Fruit fly (Drosophila melanogaster): ENCODE measurements around the gene CG3744.

The CG3744 gene

dm6 chr3R:24917814-24918636 lies 41.6 kb upstream of the CG3744 start, which contains the start of the genes PIG-S, sud1 and CG11168 (continued):
- TF ChIP-seq BEAF-32 (GFP tag; optimal IDR thresholded peaks at IDR 0.05), result peak; percentile 93
- peak; percentile 54 for TF ChIP-seq CG16815 (GFP tag; optimal IDR thresholded peaks at IDR 0.05)
- TF ChIP-seq CG17361 (GFP tag; IDR thresholded peaks at IDR 0.05), result no peak; the same call in 1 of the 3 replicates
- peak; percentile 84 for TF ChIP-seq Hr3 (GFP tag; optimal IDR thresholded peaks at IDR 0.05)
- TF ChIP-seq CG11695 (GFP tag; IDR thresholded peaks at IDR 0.05), result no peak
- peak; percentile 31 for TF ChIP-seq slou (GFP tag; optimal IDR thresholded peaks at IDR 0.05)
- TF ChIP-seq CG13424 (tag; optimal IDR thresholded peaks at IDR 0.05), result peak; percentile 68
- TF ChIP-seq CG13123 (GFP tag; optimal IDR thresholded peaks at IDR 0.05), result peak; percentile 48
- no peak for TF ChIP-seq jumu (GFP tag; optimal IDR thresholded peaks at IDR 0.05)
- no peak for TF ChIP-seq CG6854 (GFP tag; optimal IDR thresholded peaks at IDR 0.05)
- TF ChIP-seq crc (GFP tag; optimal IDR thresholded peaks at IDR 0.05), result no peak
- no peak for TF ChIP-seq ash1 (GFP tag; optimal IDR thresholded peaks at IDR 0.05)
- peak; percentile 70 for TF ChIP-seq Xbp1 (GFP tag; optimal IDR thresholded peaks at IDR 0.05)
- no peak for TF ChIP-seq sug (tag; optimal IDR thresholded peaks at IDR 0.05)
- no peak; the same call in 2 of the 3 replicates for TF ChIP-seq B-H1 (GFP tag; IDR thresholded peaks at IDR 0.05)
- TF ChIP-seq Fer3 (tag; optimal IDR thresholded peaks at IDR 0.05), result no peak
- TF ChIP-seq cad (GFP tag; optimal IDR thresholded peaks at IDR 0.05), result no peak
- TF ChIP-seq Doc2 (GFP tag; IDR thresholded peaks at IDR 0.05), result no peak
- no peak for TF ChIP-seq CG7372 (GFP tag; IDR thresholded peaks at IDR 0.05)
- TF ChIP-seq D19B (GFP tag; optimal IDR thresholded peaks at IDR 0.05), result no peak
- TF ChIP-seq D19A (tag; optimal IDR thresholded peaks at IDR 0.05), result no peak
- TF ChIP-seq CG9876 (GFP tag; optimal IDR thresholded peaks at IDR 0.05), result no peak
- peak; percentile 55 for TF ChIP-seq vvl (GFP tag; IDR thresholded peaks at IDR 0.05)
- TF ChIP-seq CG8359 (GFP tag; optimal IDR thresholded peaks at IDR 0.05; ENCODE audit: borderline replicate concordance), result no peak
- TF ChIP-seq CG12769 (tag; optimal IDR thresholded peaks at IDR 0.05), result peak; percentile 42
- TF ChIP-seq CG8924 (tag; optimal IDR thresholded peaks at IDR 0.05), result peak; percentile 67
- TF ChIP-seq CG13894 (tag; optimal IDR thresholded peaks at IDR 0.05), result no peak
- TF ChIP-seq CG4617 (GFP tag; optimal IDR thresholded peaks at IDR 0.05; ENCODE audit: borderline replicate concordance), result peak; percentile 53
- TF ChIP-seq CG18764 (GFP tag; optimal IDR thresholded peaks at IDR 0.05), result peak; percentile 34
- TF ChIP-seq Drgx (GFP tag; IDR thresholded peaks at IDR 0.05), result no peak
- TF ChIP-seq sob (GFP tag; IDR thresholded peaks at IDR 0.05), result peak; percentile 65; the same call in 1 of the 2 replicates
- peak; percentile 93 for TF ChIP-seq ftz-f1 (GFP tag; optimal IDR thresholded peaks at IDR 0.05)
- TF ChIP-seq CG9437 (GFP tag; optimal IDR thresholded peaks at IDR 0.05), result peak; percentile 46
- no peak for TF ChIP-seq CG15479 (GFP tag; optimal IDR thresholded peaks at IDR 0.05)
- peak; percentile 98 for TF ChIP-seq knrl (GFP tag; IDR thresholded peaks at IDR 0.05; ENCODE audit: partially characterized antibody)
- TF ChIP-seq CG11723 (GFP tag; optimal IDR thresholded peaks at IDR 0.05), result no peak
- TF ChIP-seq ato (GFP tag; IDR thresholded peaks at IDR 0.05; ENCODE audit: partially characterized antibody), result 0 out of 2 replicates have a peak, but pooled peaks have one; percentile 29
- peak; percentile 75 for TF ChIP-seq grau (tag; optimal IDR thresholded peaks at IDR 0.05)
- TF ChIP-seq lmd (GFP tag; IDR thresholded peaks at IDR 0.05), result peak; percentile 80
- TF ChIP-seq CG15601 (tag; optimal IDR thresholded peaks at IDR 0.05), result no peak
- TF ChIP-seq CG3065 (GFP tag; optimal IDR thresholded peaks at IDR 0.05), result no peak
- no peak for TF ChIP-seq CG3281 (GFP tag; optimal IDR thresholded peaks at IDR 0.05)
- TF ChIP-seq CG10267 (tag; optimal IDR thresholded peaks at IDR 0.05), result peak; percentile 72
- TF ChIP-seq gem (tag; optimal IDR thresholded peaks at IDR 0.05), result peak; percentile 82
- TF ChIP-seq CG8290 (GFP tag; optimal IDR thresholded peaks at IDR 0.05), result peak; percentile 40
- TF ChIP-seq CG8290 (tag; optimal IDR thresholded peaks at IDR 0.05), result no peak
- TF ChIP-seq jigr1 (GFP tag; IDR thresholded peaks at IDR 0.05), result 0 out of 3 replicates have a peak, but pooled peaks have one; percentile 17
- no peak for TF ChIP-seq pita (GFP tag; optimal IDR thresholded peaks at IDR 0.05)
- TF ChIP-seq CTCF (GFP tag; optimal IDR thresholded peaks at IDR 0.05), result no peak
- peak in 1 of 2 experiments; percentile 80 for TF ChIP-seq insv (GFP tag; optimal IDR thresholded peaks at IDR 0.05)

Measured in whole organism, embryonic.